Worm (Caenorhabditis elegans) whole organism, early embryonic: ENCODE data around the gene lhpp-1.

Source experiments
- B0310.2 ChIP-seq: sonication (generic microtip); optimal IDR thresholded peaks from 2 replicates; lab custom pipeline; 2016; ENCODE audit warnings: mild to moderate bottlenecking, missing genetic modification characterization, missing compliant biosample characterization
- F13C5.2 ChIP-seq: sonication (generic microtip); optimal IDR thresholded peaks from 2 replicates; lab custom pipeline; 2017; ENCODE audit warnings: mild to moderate bottlenecking, missing genetic modification characterization, inconsistent platforms, missing compliant biosample characterization
- aly-1 ChIP-seq: sonication (generic microtip); optimal IDR thresholded peaks from 2 replicates; lab custom pipeline; 2016; ENCODE audit warnings: missing genetic modification characterization, missing compliant biosample characterization
- ama-1 ChIP-seq: fragments of 150-350 bp; optimal IDR thresholded peaks from 2 replicates; lab custom pipeline; 2014
- ceh-13 ChIP-seq: fragments of 200-800 bp; sonication (Bioruptor generic); optimal IDR thresholded peaks from 2 replicates; lab custom pipeline; 2018; ENCODE audit warnings: mild to moderate bottlenecking, missing genetic modification characterization, missing compliant biosample characterization
- ceh-36 ChIP-seq: sonication (generic microtip); optimal IDR thresholded peaks from 2 replicates; lab custom pipeline; 2016; ENCODE audit warnings: missing genetic modification characterization, inconsistent platforms, missing compliant biosample characterization
- ets-7 ChIP-seq: sonication (generic microtip); optimal IDR thresholded peaks from 2 replicates; lab custom pipeline; 2016; ENCODE audit warnings: missing genotype, missing genetic modification characterization, missing compliant biosample characterization
- flt-1 ChIP-seq: fragments of 200-800 bp; sonication (Bioruptor generic); IDR thresholded peaks from 2 replicates; pipeline ENCODE4 v1.3.6; 2022; ENCODE audit warnings: missing genetic modification characterization, missing compliant biosample characterization
- hmbx-1 ChIP-seq: sonication (generic microtip); optimal IDR thresholded peaks from 2 replicates; lab custom pipeline; 2016; ENCODE audit warnings: mild to moderate bottlenecking, missing genetic modification characterization, missing compliant biosample characterization
- hmg-4 ChIP-seq: fragments of 200-800 bp; sonication (Bioruptor generic); optimal IDR thresholded peaks from 2 replicates; lab custom pipeline; 2018; ENCODE audit warnings: mild to moderate bottlenecking, missing genetic modification characterization, missing compliant biosample characterization
- hnd-1 ChIP-seq: sonication (generic microtip); optimal IDR thresholded peaks from 2 replicates; lab custom pipeline; 2016; ENCODE audit warnings: missing genetic modification characterization, missing compliant biosample characterization
- pes-1 ChIP-seq: fragments of 200-800 bp; sonication (Bioruptor generic); IDR thresholded peaks from 2 replicates; pipeline ENCODE4 v1.3.6; 2022; ENCODE audit warnings: missing genetic modification reagents, missing genetic modification characterization, missing compliant biosample characterization
- scrt-1 ChIP-seq: fragments of 200-800 bp; sonication (Bioruptor generic); IDR thresholded peaks from 2 replicates; pipeline ENCODE4 v1.3.6; 2022; ENCODE audit warnings: missing genetic modification characterization, missing compliant biosample characterization
- sea-1 ChIP-seq: fragments of 200-800 bp; sonication (Bioruptor generic); conservative IDR thresholded peaks from 2 replicates; pipeline ENCODE4 v1.3.6; 2022; ENCODE audit warnings: missing genetic modification characterization, missing compliant biosample characterization
- tbx-11 ChIP-seq: fragments of 200-800 bp; sonication (Bioruptor generic); IDR thresholded peaks from 2 replicates; pipeline ENCODE4 v1.3.6; 2022; ENCODE audit warnings: missing genetic modification characterization, missing compliant biosample characterization
- tbx-37 ChIP-seq: fragments of 200-800 bp; sonication (Bioruptor generic); conservative IDR thresholded peaks from 2 replicates; pipeline ENCODE4 v1.3.6; 2022; ENCODE audit warnings: missing genetic modification reagents, missing genetic modification characterization, missing compliant biosample characterization
- tra-4 ChIP-seq: sonication (generic microtip); optimal IDR thresholded peaks from 2 replicates; lab custom pipeline; 2017; ENCODE audit warnings: missing genetic modification characterization, missing compliant biosample characterization

The lhpp-1 gene

ce11 chrV:12095865-12096264 lies 15.7 kb downstream of the lhpp-1 start, which contains the start of gene nhr-207:
Gene nhr-207 (plus strand): TSS chrV:12096146.
- TF ChIP-seq scrt-1, result no peak
- TF ChIP-seq tbx-11 (GFP tag; lab: Robert Waterston, UW), result no peak
- TF ChIP-seq tbx-37, result no peak

- TF ChIP-seq aly-1 (tag; lab: Kevin White, UChicago) (no peak), scrt-1 (no peak), ceh-13 (GFP tag; lab: Kevin White, UChicago) (no peak), ama-1 (lab: Kevin White, UChicago) (no peak), F13C5.2 (tag; lab: Kevin White, UChicago) (no peak)
These were observed 17.6 kb downstream of the lhpp-1 start, which contains the start of gene nhr-208 for ce11 chrV:12094030-12094429. Gene nhr-208 (plus strand): TSS chrV:12094317.

ce11 chrV:12091759-12092158 lies 19.8 kb downstream of the lhpp-1 start, which contains the start of gene nhr-206:
Gene nhr-206 (plus strand): TSS chrV:12092006.
- TF ChIP-seq F13C5.2 (tag; lab: Kevin White, UChicago), result no peak
- no peak for TF ChIP-seq hmg-4 (GFP tag; lab: Kevin White, UChicago)
- TF ChIP-seq ceh-36 (tag; lab: Kevin White, UChicago), result no peak
- no peak for TF ChIP-seq hnd-1 (tag; lab: Kevin White, UChicago)
- no peak for TF ChIP-seq tbx-11 (GFP tag; lab: Robert Waterston, UW)
- TF ChIP-seq B0310.2 (tag; lab: Kevin White, UChicago), result no peak
- TF ChIP-seq ets-7, result no peak
- TF ChIP-seq tra-4 (tag; lab: Kevin White, UChicago), result no peak
- no peak for TF ChIP-seq ceh-13 (GFP tag; lab: Kevin White, UChicago)
- no peak for TF ChIP-seq flt-1
- TF ChIP-seq pes-1 (GFP tag; lab: Robert Waterston, UW), result no peak
- no peak for TF ChIP-seq hmbx-1 (tag; lab: Kevin White, UChicago)
- TF ChIP-seq tbx-37, result no peak
- TF ChIP-seq scrt-1, result no peak

ce11 chrV:12088773-12089172 lies 22.8 kb downstream of the lhpp-1 start, which contains the start of gene R07B7.12:
Gene R07B7.12 (plus strand): TSS chrV:12089073.
- TF ChIP-seq hmg-4 (GFP tag; lab: Kevin White, UChicago) (no peak), F13C5.2 (tag; lab: Kevin White, UChicago) (no peak), ceh-13 (GFP tag; lab: Kevin White, UChicago) (no peak), scrt-1 (no peak), tbx-11 (GFP tag; lab: Robert Waterston, UW) (no peak), tbx-37 (no peak), sea-1 (GFP tag; lab: Robert Waterston, UW) (no peak), hnd-1 (tag; lab: Kevin White, UChicago) (no peak), ceh-36 (tag; lab: Kevin White, UChicago) (no peak), ets-7 (no peak), hmbx-1 (tag; lab: Kevin White, UChicago) (no peak)

ce11 chrV:12086934-12087333 lies 24.7 kb downstream of the lhpp-1 start, which contains the start of gene gana-1:
Gene gana-1 (plus strand): TSS chrV:12087234.
- no peak for TF ChIP-seq ets-7
- TF ChIP-seq ceh-36 (tag; lab: Kevin White, UChicago), result no peak

ce11 chrV:12085867-12086634 lies 25.6 kb downstream of the lhpp-1 start:
- TF ChIP-seq ceh-13 (GFP tag; lab: Kevin White, UChicago), result no peak
- no peak for TF ChIP-seq ama-1 (lab: Kevin White, UChicago)
- TF ChIP-seq aly-1 (tag; lab: Kevin White, UChicago), result no peak
- TF ChIP-seq tbx-37, result no peak
- no peak for TF ChIP-seq pes-1 (GFP tag; lab: Robert Waterston, UW)

ce11 chrV:12084216-12084615 lies 27.4 kb downstream of the lhpp-1 start, which contains the start of gene R07B7.8:
Gene R07B7.8 (minus strand): TSS chrV:12084316.
- TF ChIP-seq ets-7 (no peak), hmg-4 (GFP tag; lab: Kevin White, UChicago) (no peak)

- TF ChIP-seq tbx-11 (GFP tag; lab: Robert Waterston, UW) (no peak), flt-1 (no peak), scrt-1 (no peak), aly-1 (tag; lab: Kevin White, UChicago) (no peak), B0310.2 (tag; lab: Kevin White, UChicago) (no peak), hnd-1 (tag; lab: Kevin White, UChicago) (no peak), pes-1 (GFP tag; lab: Robert Waterston, UW) (no peak), ama-1 (lab: Kevin White, UChicago) (no peak), sea-1 (GFP tag; lab: Robert Waterston, UW) (no peak), F13C5.2 (tag; lab: Kevin White, UChicago) (no peak), tbx-37 (no peak), ets-7 (no peak), ceh-13 (GFP tag; lab: Kevin White, UChicago) (no peak), tra-4 (tag; lab: Kevin White, UChicago) (no peak), hmbx-1 (tag; lab: Kevin White, UChicago) (no peak), hmg-4 (GFP tag; lab: Kevin White, UChicago) (no peak), ceh-36 (tag; lab: Kevin White, UChicago) (no peak)
These were observed 28.7 kb downstream of the lhpp-1 start, which contains the start of gene R07B7.10 for ce11 chrV:12082932-12083331. Gene R07B7.10 (plus strand): TSS chrV:12083216.
